Worm (Caenorhabditis elegans) whole organism, L3 larva: ENCODE measurements around the gene F56D5.6.
A peak's percentile ranks its signal among the peaks of the same experiment; 100 is the strongest.

ENCODE experiments used
- ZK546.5 ChIP-seq: sonication (generic microtip); optimal IDR thresholded peaks from 2 replicates; lab custom pipeline; 2017; ENCODE audit warnings: missing biosample characterization, missing genetic modification characterization
- ceh-9 ChIP-seq: sonication (generic microtip); optimal IDR thresholded peaks from 2 replicates; lab custom pipeline; 2018; ENCODE audit warnings: missing biosample characterization, missing genetic modification characterization
- elt-1 ChIP-seq: fragments of 150-350 bp; optimal IDR thresholded peaks from 2 replicates; lab custom pipeline; 2014; ENCODE audit warnings: missing biosample characterization, missing genetic modification characterization
- fkh-2 ChIP-seq: fragments of 150-350 bp; optimal IDR thresholded peaks from 2 replicates; lab custom pipeline; 2014; ENCODE audit warnings: missing biosample characterization, missing genetic modification reagents, missing genetic modification characterization
- lin-39 ChIP-seq: fragments of 150-350 bp; optimal IDR thresholded peaks from 2 replicates; lab custom pipeline; 2018; ENCODE audit warnings: missing biosample characterization, missing genetic modification reagents, missing genetic modification characterization
- nhr-11 ChIP-seq: fragments of 150-350 bp; optimal IDR thresholded peaks from 2 replicates; lab custom pipeline; 2014; ENCODE audit warnings: missing biosample characterization, missing genetic modification characterization
- nhr-237 ChIP-seq: fragments of 150-350 bp; optimal IDR thresholded peaks from 2 replicates; lab custom pipeline; 2014; ENCODE audit warnings: missing biosample characterization, missing genetic modification characterization
- pha-4 ChIP-seq: fragments of 150-350 bp; optimal IDR thresholded peaks from 2 replicates; lab custom pipeline; 2014; ENCODE audit warnings: missing biosample characterization, missing genetic modification reagents, missing genetic modification characterization
- skn-1 ChIP-seq: fragments of 150-350 bp; optimal IDR thresholded peaks from 2 replicates; lab custom pipeline; 2014; ENCODE audit warnings: missing biosample characterization, missing genetic modification characterization
- unc-62 ChIP-seq: fragments of 150-350 bp; sonication (generic microtip); optimal IDR thresholded peaks from 4 replicates; lab custom pipeline; 2014; ENCODE audit warnings: missing biosample characterization, missing genetic modification reagents, missing genetic modification characterization
- zag-1 ChIP-seq: fragments of 150-350 bp; optimal IDR thresholded peaks from 2 replicates; lab custom pipeline; 2014; ENCODE audit warnings: missing biosample characterization, missing genetic modification characterization

DNA sequence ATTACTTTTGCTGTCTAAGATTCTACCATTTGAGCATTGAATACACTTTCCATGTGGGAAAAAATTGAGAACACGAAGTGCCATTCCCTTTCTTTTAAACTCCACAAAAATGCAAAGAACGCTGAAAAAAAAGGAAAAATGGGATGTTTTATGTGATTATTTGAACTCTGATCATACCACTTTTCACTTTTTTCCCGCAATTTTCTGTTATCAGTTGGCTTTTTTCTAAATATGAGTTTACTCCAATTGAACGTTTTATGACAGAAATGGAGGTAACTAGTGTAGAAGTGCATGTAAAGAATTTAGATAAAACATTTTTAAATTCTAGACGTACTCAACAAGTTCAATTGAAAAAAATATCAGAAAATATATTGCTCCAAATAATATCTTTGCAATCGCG lies 39.7 kb downstream of the F56D5.6 start:
- TF ChIP-seq elt-1 (no peak), fkh-2 (tag; lab: Kevin White, UChicago) (no peak), nhr-11 (tag; lab: Kevin White, UChicago) (no peak), pha-4 (tag; lab: Kevin White, UChicago) (peak; percentile 20), ZK546.5 (tag; lab: Kevin White, UChicago) (no peak), zag-1 (no peak), nhr-237 (tag; lab: Kevin White, UChicago) (no peak), ceh-9 (no peak), unc-62 (GFP tag; lab: Kevin White, UChicago) (no peak), skn-1 (tag; lab: Kevin White, UChicago) (no peak), lin-39 (tag; lab: Kevin White, UChicago) (no peak)
